Worm (Caenorhabditis elegans) whole organism, mixed stage, embryonic: ENCODE data around the gene str-233.

Source experiments
- M03D4.4 ChIP-seq: sonication (generic microtip); optimal IDR thresholded peaks from 2 replicates; lab custom pipeline; 2017; ENCODE audit warnings: mild to moderate bottlenecking, missing genetic modification characterization, missing compliant biosample characterization
- bed-3 ChIP-seq: fragments of 200-800 bp; sonication (Bioruptor generic); optimal IDR thresholded peaks from 3 replicates; lab custom pipeline; 2018; ENCODE audit warnings: mild to moderate bottlenecking, missing genetic modification characterization, moderate library complexity, missing compliant biosample characterization
- blmp-1 ChIP-seq: fragments of 150-350 bp; optimal IDR thresholded peaks from 2 replicates; lab custom pipeline; 2014; ENCODE audit warnings: missing biosample characterization, missing genetic modification characterization
- ceh-43 ChIP-seq: fragments of 200-800 bp; sonication (Bioruptor generic); optimal IDR thresholded peaks from 2 replicates; lab custom pipeline; 2018; ENCODE audit warnings: mild to moderate bottlenecking, missing genetic modification characterization, moderate library complexity, missing compliant biosample characterization
- ceh-83 ChIP-seq: fragments of 200-800 bp; sonication (Bioruptor generic); optimal IDR thresholded peaks from 2 replicates; lab custom pipeline; 2018; ENCODE audit warnings: mild to moderate bottlenecking, missing genetic modification characterization, missing compliant biosample characterization
- ces-1 ChIP-seq: fragments of 150-350 bp; optimal IDR thresholded peaks from 2 replicates; lab custom pipeline; 2014; ENCODE audit warnings: missing biosample characterization, missing genetic modification reagents, missing genetic modification characterization
- cnd-1 ChIP-seq: fragments of 200-800 bp; sonication (Bioruptor generic); optimal IDR thresholded peaks from 2 replicates; lab custom pipeline; 2018; ENCODE audit warnings: mild to moderate bottlenecking, missing genetic modification characterization, missing compliant biosample characterization
- elt-1 ChIP-seq: sonication (generic microtip); optimal IDR thresholded peaks from 2 replicates; lab custom pipeline; 2017; ENCODE audit warnings: missing genetic modification characterization, mild to moderate bottlenecking, missing compliant biosample characterization, antibody characterized with exemption, moderate library complexity, borderline replicate concordance; ENCODE audit not compliant: insufficient read depth
- elt-3 ChIP-seq: fragments of 150-350 bp; optimal IDR thresholded peaks from 2 replicates; lab custom pipeline; 2014; ENCODE audit warnings: missing biosample characterization, missing genetic modification characterization
- hlh-1 ChIP-seq: fragments of 150-350 bp; optimal IDR thresholded peaks from 2 replicates; lab custom pipeline; 2014; ENCODE audit warnings: missing biosample characterization, missing genetic modification reagents, missing genetic modification characterization
- lin-13 ChIP-seq: fragments of 150-350 bp; optimal IDR thresholded peaks from 2 replicates; lab custom pipeline; 2014; ENCODE audit warnings: missing biosample characterization, missing genetic modification characterization
- lin-32 ChIP-seq: fragments of 200-800 bp; sonication (Bioruptor generic); optimal IDR thresholded peaks from 2 replicates; lab custom pipeline; 2018; ENCODE audit warnings: mild to moderate bottlenecking, missing genetic modification characterization, missing compliant biosample characterization
- lsy-2 ChIP-seq: fragments of 150-350 bp; optimal IDR thresholded peaks from 2 replicates; lab custom pipeline; 2014; ENCODE audit warnings: missing biosample characterization, missing genetic modification characterization
- mls-2 ChIP-seq: sonication (generic microtip); optimal IDR thresholded peaks from 2 replicates; lab custom pipeline; 2016; ENCODE audit warnings: mild to moderate bottlenecking, missing genetic modification characterization, moderate library complexity, missing compliant biosample characterization
- nhr-12 ChIP-seq: fragments of 150-350 bp; optimal IDR thresholded peaks from 2 replicates; lab custom pipeline; 2014; ENCODE audit warnings: missing biosample characterization, missing genetic modification characterization
- nhr-2 ChIP-seq: fragments of 150-350 bp; optimal IDR thresholded peaks from 2 replicates; lab custom pipeline; 2014; ENCODE audit warnings: missing biosample characterization, missing genetic modification characterization
- nhr-237 ChIP-seq: fragments of 150-350 bp; optimal IDR thresholded peaks from 2 replicates; lab custom pipeline; 2014; ENCODE audit warnings: missing biosample characterization, missing genetic modification characterization
- nhr-76 ChIP-seq: sonication (generic microtip); optimal IDR thresholded peaks from 2 replicates; lab custom pipeline; 2017; ENCODE audit warnings: missing biosample characterization, missing genetic modification characterization
- pha-4 ChIP-seq: fragments of 150-350 bp; optimal IDR thresholded peaks from 2 replicates; lab custom pipeline; 2018; ENCODE audit warnings: missing biosample characterization, missing genetic modification reagents, missing genetic modification characterization
- sem-2 ChIP-seq: fragments of 200-800 bp; sonication (Bioruptor generic); optimal IDR thresholded peaks from 2 replicates; lab custom pipeline; 2018; ENCODE audit warnings: mild to moderate bottlenecking, missing genetic modification characterization, missing compliant biosample characterization
- snpc-4 ChIP-seq: fragments of 150-350 bp; optimal IDR thresholded peaks from 2 replicates; lab custom pipeline; 2014; ENCODE audit warnings: missing biosample characterization, missing genetic modification characterization
- sptf-1 ChIP-seq: sonication (generic microtip); optimal IDR thresholded peaks from 2 replicates; lab custom pipeline; 2017; ENCODE audit warnings: mild to moderate bottlenecking, missing genetic modification characterization, moderate library complexity, missing compliant biosample characterization
- tbx-8 ChIP-seq: fragments of 200-800 bp; sonication (Bioruptor generic); optimal IDR thresholded peaks from 2 replicates; lab custom pipeline; 2018; ENCODE audit warnings: mild to moderate bottlenecking, missing genetic modification characterization, moderate library complexity, missing compliant biosample characterization
- unc-120 ChIP-seq: sonication (generic microtip); optimal IDR thresholded peaks from 2 replicates; lab custom pipeline; 2017; ENCODE audit warnings: missing genetic modification characterization, missing compliant biosample characterization; ENCODE audit not compliant: poor library complexity, severe bottlenecking
- unc-62 ChIP-seq: fragments of 150-350 bp; optimal IDR thresholded peaks from 2 replicates; lab custom pipeline; 2014; ENCODE audit warnings: missing biosample characterization, missing genetic modification reagents, missing genetic modification characterization
- zip-8 ChIP-seq: fragments of 150-350 bp; optimal IDR thresholded peaks from 2 replicates; lab custom pipeline; 2014; ENCODE audit warnings: missing biosample characterization, missing genetic modification characterization
- ztf-11 ChIP-seq: fragments of 150-350 bp; optimal IDR thresholded peaks from 2 replicates; lab custom pipeline; 2014; ENCODE audit warnings: missing biosample characterization, missing genetic modification characterization

The str-233 gene

DNA sequence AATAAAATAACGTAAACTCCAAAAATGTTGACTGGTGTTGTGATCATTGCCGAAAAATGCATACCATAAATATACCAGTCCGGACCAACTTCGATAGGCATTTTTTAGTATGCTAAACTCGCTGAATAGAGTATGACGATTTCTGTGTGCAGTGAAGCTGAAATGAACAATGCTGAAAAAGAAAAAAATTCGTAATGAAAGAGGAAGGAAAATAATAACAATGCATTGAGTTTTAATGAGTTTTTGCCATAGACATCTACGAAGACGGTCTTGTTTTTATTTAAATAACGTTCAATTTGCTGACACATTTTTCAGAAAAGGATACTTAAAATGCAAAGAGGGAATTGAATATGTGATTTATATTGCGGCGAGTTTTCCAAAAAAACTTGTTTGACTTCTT, 41.9 kb downstream of the str-233 start, which contains the start of gene sri-1:
Gene sri-1 (minus strand): TSS at position 101 of the 400 bp plus-strand sequence.
- TF ChIP-seq pha-4 (tag; lab: Kevin White, UChicago): no peak
- no peak for TF ChIP-seq lin-13 (tag; lab: Kevin White, UChicago)
- no peak for TF ChIP-seq nhr-76

DNA sequence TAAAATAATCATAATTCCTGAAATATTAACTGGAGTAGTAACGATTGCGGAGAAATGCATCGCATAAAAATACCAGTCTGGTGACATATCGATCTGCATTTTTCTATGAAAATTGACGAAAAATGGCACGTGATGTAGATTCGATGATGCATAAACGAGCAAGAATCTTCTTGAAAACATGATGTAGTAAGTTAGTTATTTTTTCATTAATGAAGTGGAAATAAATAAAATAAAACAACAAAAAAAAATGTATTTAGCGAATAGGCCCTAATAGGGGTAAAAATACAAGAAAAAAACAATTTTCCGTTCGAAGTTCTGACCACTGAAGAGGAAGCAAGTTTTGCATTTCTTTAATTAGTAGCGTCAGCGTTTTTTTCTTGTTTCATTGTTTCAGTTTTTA, 44.4 kb downstream of the str-233 start, which contains the start of gene sri-2:
Gene sri-2 (minus strand): TSS at position 101 of the 400 bp plus-strand sequence.
- TF ChIP-seq snpc-4 (no peak), elt-3 (tag; lab: Kevin White, UChicago) (no peak), sem-2 (no peak), sptf-1 (tag; lab: Kevin White, UChicago) (no peak), unc-62 (GFP tag; lab: Kevin White, UChicago) (no peak), ces-1 (GFP tag; lab: Kevin White, UChicago) (no peak), ztf-11 (tag; lab: Kevin White, UChicago) (no peak), cnd-1 (no peak), lsy-2 (tag; lab: Kevin White, UChicago) (no peak), bed-3 (GFP tag; lab: Kevin White, UChicago) (no peak), tbx-8 (GFP tag; lab: Kevin White, UChicago) (no peak), hlh-1 (tag; lab: Kevin White, UChicago) (no peak), ceh-83 (GFP tag; lab: Kevin White, UChicago) (no peak), lin-13 (tag; lab: Kevin White, UChicago) (no peak)

DNA sequence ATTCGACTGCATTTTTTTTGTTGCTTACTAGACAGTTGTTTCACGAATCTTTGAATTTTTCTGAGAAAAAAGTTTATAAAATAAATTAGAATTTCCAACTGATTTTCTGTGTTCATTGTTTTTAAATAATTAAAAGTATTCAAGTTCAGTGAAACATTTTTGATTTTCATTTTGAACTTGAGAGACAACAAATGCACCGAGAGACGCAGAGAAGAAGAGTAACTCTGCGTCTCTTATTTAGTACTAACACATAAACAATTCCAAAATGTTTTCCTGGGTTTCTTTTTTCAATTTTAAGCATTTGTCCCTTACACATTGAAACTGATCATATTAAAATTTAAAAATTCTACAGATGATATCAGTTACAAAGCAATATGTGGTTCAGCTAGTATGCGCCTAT, 50.0 kb downstream of the str-233 start:
- TF ChIP-seq elt-1 (tag; lab: Kevin White, UChicago) (no peak), ztf-11 (tag; lab: Kevin White, UChicago) (no peak), ceh-43 (GFP tag; lab: Kevin White, UChicago) (no peak), lin-32 (GFP tag; lab: Kevin White, UChicago) (no peak), unc-62 (GFP tag; lab: Kevin White, UChicago) (no peak), nhr-76 (no peak), blmp-1 (tag; lab: Kevin White, UChicago) (no peak), hlh-1 (tag; lab: Kevin White, UChicago) (no peak), nhr-237 (no peak), mls-2 (tag; lab: Kevin White, UChicago) (no peak), elt-3 (tag; lab: Kevin White, UChicago) (no peak), sem-2 (no peak), M03D4.4 (tag; lab: Kevin White, UChicago) (no peak), unc-120 (tag; lab: Kevin White, UChicago) (no peak), zip-8 (no peak), nhr-12 (no peak), pha-4 (tag; lab: Kevin White, UChicago) (no peak), nhr-2 (tag; lab: Kevin White, UChicago) (no peak)
